Worm (Caenorhabditis elegans): Measurements from ENCODE around the gene alp-1.

DNA sequence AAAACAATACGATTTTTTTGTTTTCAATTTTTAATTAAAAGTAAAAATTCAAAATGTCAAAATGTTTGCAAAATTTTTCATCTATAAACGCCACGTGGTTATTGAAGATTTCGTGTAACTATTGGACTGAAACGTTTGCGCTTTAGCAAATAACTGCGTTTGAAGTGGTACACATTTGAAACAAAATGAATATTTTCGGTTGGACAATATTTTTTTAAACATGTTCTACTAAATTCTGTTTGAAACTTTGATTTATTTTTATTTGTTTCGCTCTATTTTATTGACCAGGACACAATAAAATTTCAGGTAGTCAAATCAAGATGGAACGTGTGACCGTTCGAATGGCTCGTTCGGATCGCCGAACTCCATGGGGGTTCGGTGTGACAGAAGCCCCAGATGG, at the start of gene alp-1:
- TF ChIP-seq flt-1 (GFP tag; IDR thresholded peaks at IDR 0.05) (no peak), klf-2 (GFP tag; conservative IDR thresholded peaks at IDR 0.05) (no peak), T22C8.4 (GFP tag; IDR thresholded peaks at IDR 0.05) (no peak), ref-1 (GFP tag; conservative IDR thresholded peaks at IDR 0.05) (no peak), med-1 (GFP tag; optimal IDR thresholded peaks at IDR 0.05; ENCODE audit: insufficient read depth) (no peak), tab-1 (GFP tag; IDR thresholded peaks at IDR 0.05) (no peak), ztf-29 (GFP tag; IDR thresholded peaks at IDR 0.05) (no peak), cog-1 (tag; optimal IDR thresholded peaks at IDR 0.05) (no peak)

Data from whole organism, midembryonic.